Worm (Caenorhabditis elegans) whole organism, late embryonic: ENCODE results near the gene grl-14.

Experiments
- ceh-34 ChIP-seq: sonication (generic microtip); optimal IDR thresholded peaks from 2 replicates; lab custom pipeline; 2016; ENCODE audit warnings: mild to moderate bottlenecking, missing genetic modification characterization, missing compliant biosample characterization
- fkh-10 ChIP-seq: fragments of 150-350 bp; optimal IDR thresholded peaks from 2 replicates; lab custom pipeline; 2014; ENCODE audit warnings: missing biosample characterization, missing genetic modification reagents, missing genetic modification characterization
- mec-3 ChIP-seq: sonication (generic microtip); optimal IDR thresholded peaks from 2 replicates; lab custom pipeline; 2016; ENCODE audit warnings: borderline replicate concordance, missing genetic modification characterization, missing compliant biosample characterization
- pag-3 ChIP-seq: sonication (generic microtip); optimal IDR thresholded peaks from 2 replicates; lab custom pipeline; 2016; ENCODE audit warnings: missing compliant biosample characterization, missing genetic modification characterization, borderline replicate concordance

DNA sequence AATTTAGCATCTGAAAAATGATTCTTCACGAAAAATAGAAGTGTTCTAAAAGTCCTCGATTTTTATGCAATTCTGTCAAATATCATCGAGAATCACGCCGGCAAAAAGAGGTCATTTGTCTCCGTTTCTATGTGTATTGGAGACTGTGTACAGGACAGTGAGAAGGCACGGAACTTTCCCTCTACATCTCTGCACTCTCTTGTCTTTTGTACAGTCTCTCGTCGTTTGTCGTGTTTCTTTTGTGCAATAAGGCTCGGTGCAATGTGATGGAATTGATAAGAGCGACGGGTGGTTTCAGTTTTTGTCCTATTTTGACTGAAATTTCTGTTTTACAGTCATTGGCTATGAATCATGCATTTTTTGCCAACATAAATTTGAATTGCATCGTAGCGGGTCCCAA lies 6.5 kb downstream of the grl-14 start:
- no peak for TF ChIP-seq fkh-10 (GFP tag; lab: Kevin White, UChicago)
- no peak for TF ChIP-seq ceh-34 (tag; lab: Kevin White, UChicago)
- no peak for TF ChIP-seq pag-3
- TF ChIP-seq mec-3: no peak
